Fruit fly (Drosophila melanogaster) whole organism, embryonic: ENCODE data around the gene bora.

Experiments used
- C15 ChIP-seq: fragments of 200-800 bp; sonication (Bioruptor generic); IDR thresholded peaks from 3 replicates; pipeline ENCODE4 v1.3.6; 2022; ENCODE audit warnings: missing biosample characterization, missing genetic modification characterization
- CG11695 ChIP-seq: fragments of 200-800 bp; sonication (Bioruptor generic); IDR thresholded peaks from 3 replicates; pipeline ENCODE4 v1.3.6; 2022; ENCODE audit warnings: missing biosample characterization, missing genetic modification characterization
- CG12155 ChIP-seq: fragments of 200-800 bp; sonication (Bioruptor generic); optimal IDR thresholded peaks from 3 replicates; lab custom pipeline; 2016; ENCODE audit warnings: missing biosample characterization, missing genetic modification characterization
- CG13287 ChIP-seq: fragments of 200-800 bp; sonication (Bioruptor generic); IDR thresholded peaks from 2 replicates; pipeline ENCODE4 v1.3.6; 2022; ENCODE audit warnings: missing biosample characterization, missing genetic modification characterization; ENCODE audit not compliant: partially characterized antibody
- CG13775 ChIP-seq: fragments of 200-800 bp; sonication (Bioruptor generic); optimal IDR thresholded peaks from 3 replicates; lab custom pipeline; 2017; ENCODE audit warnings: missing biosample characterization, mild to moderate bottlenecking, missing genetic modification characterization
- CG14014 ChIP-seq: fragments of 200-800 bp; sonication (Bioruptor generic); IDR thresholded peaks from 2 replicates; pipeline ENCODE4 v1.3.6; 2022; ENCODE audit warnings: missing biosample characterization, missing genetic modification characterization
- CG14441 ChIP-seq: fragments of 200-800 bp; sonication (Bioruptor generic); IDR thresholded peaks from 2 replicates; pipeline ENCODE4 v1.3.6; 2022; ENCODE audit warnings: missing biosample characterization, missing genetic modification characterization
- CG14965 ChIP-seq: fragments of 200-800 bp; sonication (Bioruptor generic); optimal IDR thresholded peaks from 2 replicates; lab custom pipeline; 2016; ENCODE audit warnings: missing biosample characterization, missing genetic modification characterization, borderline replicate concordance
- CG30431 ChIP-seq: fragments of 200-800 bp; sonication (Bioruptor generic); optimal IDR thresholded peaks from 2 replicates; lab custom pipeline; 2017; ENCODE audit warnings: missing biosample characterization, missing genetic modification characterization
- CG3281 ChIP-seq: fragments of 200-800 bp; sonication (Bioruptor generic); optimal IDR thresholded peaks from 3 replicates; lab custom pipeline; 2017; ENCODE audit warnings: missing biosample characterization, mild to moderate bottlenecking, missing genetic modification characterization
- CG3995 ChIP-seq: fragments of 200-800 bp; sonication (Bioruptor generic); optimal IDR thresholded peaks from 3 replicates; lab custom pipeline; 2016; ENCODE audit warnings: missing biosample characterization, missing genetic modification characterization
- CG4328 ChIP-seq: fragments of 200-800 bp; sonication (Bioruptor generic); optimal IDR thresholded peaks from 3 replicates; lab custom pipeline; 2017; ENCODE audit warnings: missing biosample characterization, missing genetic modification reagents, missing genetic modification characterization
- CG43689 ChIP-seq: fragments of 200-800 bp; sonication (Bioruptor generic); IDR thresholded peaks from 2 replicates; pipeline ENCODE4 v1.3.6; 2022; ENCODE audit warnings: missing biosample characterization, missing genetic modification characterization
- CG6683 ChIP-seq: fragments of 200-800 bp; sonication (Bioruptor generic); optimal IDR thresholded peaks from 2 replicates; lab custom pipeline; 2017; ENCODE audit warnings: missing biosample characterization, mild to moderate bottlenecking, missing genetic modification characterization, missing genetic modification reagents
- CG7556 ChIP-seq: fragments of 200-800 bp; sonication (Bioruptor generic); optimal IDR thresholded peaks from 2 replicates; lab custom pipeline; 2017; ENCODE audit warnings: missing biosample characterization, mild to moderate bottlenecking, missing genetic modification characterization
- CG8478 ChIP-seq: fragments of >200 bp; optimal IDR thresholded peaks from 2 replicates; lab custom pipeline; 2018
- CG9215 ChIP-seq: fragments of 200-800 bp; sonication (Bioruptor generic); IDR thresholded peaks from 2 replicates; pipeline ENCODE4 v1.3.6; 2022; ENCODE audit warnings: missing biosample characterization, missing genetic modification characterization
- Dad ChIP-seq: fragments of 200-800 bp; sonication (Bioruptor generic); optimal IDR thresholded peaks from 3 replicates; lab custom pipeline; 2016; ENCODE audit warnings: missing biosample characterization, missing genetic modification characterization
- Ets65A ChIP-seq: fragments of 200-800 bp; sonication (Bioruptor generic); peaks from one replicate; lab custom pipeline; 2016; ENCODE audit warnings: missing biosample characterization, missing genetic modification characterization
- Ets97D ChIP-seq: fragments of 200-800 bp; sonication (Bioruptor generic); optimal IDR thresholded peaks from 3 replicates; lab custom pipeline; 2016; ENCODE audit warnings: missing biosample characterization, missing genetic modification characterization
- Fer2 ChIP-seq: fragments of 200-800 bp; sonication (Bioruptor generic); optimal IDR thresholded peaks from 2 replicates; lab custom pipeline; 2018; ENCODE audit warnings: missing biosample characterization, mild to moderate bottlenecking, missing genetic modification characterization, moderate library complexity
- HmgD ChIP-seq: fragments of 200-800 bp; sonication (Bioruptor generic); optimal IDR thresholded peaks from 3 replicates; lab custom pipeline; 2016; ENCODE audit warnings: missing biosample characterization, missing genetic modification characterization
- Hr51 ChIP-seq, 2 experiments: fragments of 200-800 bp; sonication (Bioruptor generic); optimal IDR thresholded peaks; 2 replicates in 1 of 2; 3 replicates in 1 of 2; lab custom pipeline; 2016 to 2018; ENCODE audit warnings: missing biosample characterization in 2 of 2, missing genetic modification characterization in 2 of 2, mild to moderate bottlenecking in 1 of 2, moderate library complexity in 1 of 2
- Hsf ChIP-seq: fragments of 200-800 bp; sonication (Bioruptor generic); optimal IDR thresholded peaks from 3 replicates; lab custom pipeline; 2016; ENCODE audit warnings: missing biosample characterization, missing genetic modification characterization
- NC2β ChIP-seq: fragments of 200-800 bp; sonication (Bioruptor generic); optimal IDR thresholded peaks from 2 replicates; lab custom pipeline; 2016; ENCODE audit warnings: missing biosample characterization, missing genetic modification characterization
- Nf-YC ChIP-seq: fragments of 200-800 bp; optimal IDR thresholded peaks from 3 replicates; lab custom pipeline; 2019; ENCODE audit warnings: missing biosample characterization, mild to moderate bottlenecking, missing genetic modification characterization, moderate library complexity
- Opbp ChIP-seq: fragments of 200-800 bp; sonication (Bioruptor generic); IDR thresholded peaks from 3 replicates; pipeline ENCODE4 v1.3.6; 2022; ENCODE audit warnings: missing biosample characterization, missing genetic modification characterization; ENCODE audit not compliant: partially characterized antibody
- Optix ChIP-seq: fragments of 200-800 bp; sonication (Bioruptor generic); IDR thresholded peaks from 3 replicates; pipeline ENCODE4 v1.3.6; 2022; ENCODE audit warnings: missing biosample characterization, missing genetic modification characterization
- Pdp1 ChIP-seq, 2 experiments: fragments of 200-800 bp; sonication (Bioruptor generic); optimal IDR thresholded peaks; 3 replicates each; lab custom pipeline; 2016; ENCODE audit warnings: missing biosample characterization in 2 of 2, missing genetic modification characterization in 2 of 2, mild to moderate bottlenecking in 1 of 2, moderate library complexity in 1 of 2
- Poxn ChIP-seq: fragments of 200-800 bp; sonication (Bioruptor generic); IDR thresholded peaks from 2 replicates; pipeline ENCODE4 v1.3.6; 2022; ENCODE audit warnings: missing biosample characterization, missing genetic modification characterization
- Side ChIP-seq: fragments of 200-800 bp; sonication (Bioruptor generic); optimal IDR thresholded peaks from 2 replicates; lab custom pipeline; 2016; ENCODE audit warnings: missing biosample characterization, missing genetic modification characterization
- Sin3A ChIP-seq: fragments of >200 bp; optimal IDR thresholded peaks from 2 replicates; lab custom pipeline; 2018
- Sry-δ ChIP-seq: fragments of 200-800 bp; sonication (Bioruptor generic); optimal IDR thresholded peaks from 2 replicates; lab custom pipeline; 2016; ENCODE audit warnings: missing biosample characterization, missing genetic modification characterization
- Stat92E ChIP-seq, 3 experiments: fragments of >200 bp in 2 of 3; fragments of 200-800 bp in 1 of 3; sonication (Bioruptor generic) in 1 of 3; optimal IDR thresholded peaks; 2 replicates each; lab custom pipeline; 2017 to 2019; ENCODE audit warnings: missing biosample characterization in 3 of 3, missing genetic modification characterization in 3 of 3, mild to moderate bottlenecking in 1 of 3, moderate library complexity in 1 of 3
- Tbp ChIP-seq: fragments of >200 bp; optimal IDR thresholded peaks from 2 replicates; lab custom pipeline; 2018; ENCODE audit warnings: missing biosample characterization, missing genetic modification characterization
- ab ChIP-seq: fragments of 200-800 bp; sonication (Bioruptor generic); optimal IDR thresholded peaks from 2 replicates; lab custom pipeline; 2016; ENCODE audit warnings: missing biosample characterization, missing genetic modification characterization
- cwo ChIP-seq: fragments of 200-800 bp; sonication (Bioruptor generic); optimal IDR thresholded peaks from 3 replicates; lab custom pipeline; 2017; ENCODE audit warnings: missing biosample characterization, missing genetic modification characterization, mild to moderate bottlenecking, moderate library complexity, missing genetic modification reagents
- dpn ChIP-seq, 2 experiments: fragments of 200-800 bp; sonication (Bioruptor generic); optimal IDR thresholded peaks; 3 replicates each; lab custom pipeline; 2016; ENCODE audit warnings: missing biosample characterization in 2 of 2, missing genetic modification characterization in 2 of 2
- h ChIP-seq: fragments of >200 bp; optimal IDR thresholded peaks from 2 replicates; lab custom pipeline; 2017
- hkb ChIP-seq, 2 experiments: fragments of 200-800 bp in 1 of 2; fragments of >200 bp in 1 of 2; sonication (Bioruptor generic) in 1 of 2; IDR thresholded peaks in 1 of 2; optimal IDR thresholded peaks in 1 of 2; 2 replicates each; pipeline versions ENCODE4 v1.3.6 to Lab custom; 2017 to 2022; ENCODE audit warnings: missing biosample characterization in 1 of 2, missing genetic modification characterization in 1 of 2
- luna ChIP-seq: fragments of 200-800 bp; sonication (Bioruptor generic); optimal IDR thresholded peaks from 2 replicates; lab custom pipeline; 2016; ENCODE audit warnings: missing biosample characterization, missing genetic modification characterization
- nom ChIP-seq: fragments of 200-800 bp; sonication (Bioruptor generic); optimal IDR thresholded peaks from 2 replicates; lab custom pipeline; 2017; ENCODE audit warnings: missing biosample characterization, missing genetic modification characterization, mild to moderate bottlenecking, moderate library complexity, missing genetic modification reagents
- otp ChIP-seq: fragments of 200-800 bp; sonication (Bioruptor generic); IDR thresholded peaks from 3 replicates; pipeline ENCODE4, ENCODE4 v1.3.6; 2022; ENCODE audit warnings: missing biosample characterization, missing genetic modification characterization
- pum ChIP-seq: fragments of 200-800 bp; sonication (Bioruptor generic); optimal IDR thresholded peaks from 2 replicates; lab custom pipeline; 2016; ENCODE audit warnings: missing biosample characterization, missing genetic modification characterization
- pzg ChIP-seq: fragments of 200-800 bp; sonication (Bioruptor generic); optimal IDR thresholded peaks from 3 replicates; lab custom pipeline; 2018; ENCODE audit warnings: missing biosample characterization, mild to moderate bottlenecking, missing genetic modification characterization, moderate library complexity
- slbo ChIP-seq: fragments of 200-800 bp; sonication (Bioruptor generic); IDR thresholded peaks from 2 replicates; pipeline ENCODE4 v1.3.6; 2022; ENCODE audit warnings: missing biosample characterization, missing genetic modification characterization
- toy ChIP-seq: fragments of 200-800 bp; sonication (Bioruptor generic); IDR thresholded peaks from 2 replicates; pipeline ENCODE4 v1.3.6; 2022; ENCODE audit warnings: missing biosample characterization, missing genetic modification characterization
- tx ChIP-seq: fragments of 200-800 bp; sonication (Bioruptor generic); optimal IDR thresholded peaks from 2 replicates; lab custom pipeline; 2016; ENCODE audit warnings: missing biosample characterization, missing genetic modification characterization
- unpg ChIP-seq: fragments of 200-800 bp; sonication (Bioruptor generic); optimal IDR thresholded peaks from 3 replicates; lab custom pipeline; 2018; ENCODE audit warnings: missing biosample characterization, mild to moderate bottlenecking, missing genetic modification characterization, moderate library complexity
- usp ChIP-seq: fragments of >200 bp; optimal IDR thresholded peaks from 2 replicates; lab custom pipeline; 2017; ENCODE audit warnings: missing biosample characterization, missing genetic modification characterization

The bora gene

DNA sequence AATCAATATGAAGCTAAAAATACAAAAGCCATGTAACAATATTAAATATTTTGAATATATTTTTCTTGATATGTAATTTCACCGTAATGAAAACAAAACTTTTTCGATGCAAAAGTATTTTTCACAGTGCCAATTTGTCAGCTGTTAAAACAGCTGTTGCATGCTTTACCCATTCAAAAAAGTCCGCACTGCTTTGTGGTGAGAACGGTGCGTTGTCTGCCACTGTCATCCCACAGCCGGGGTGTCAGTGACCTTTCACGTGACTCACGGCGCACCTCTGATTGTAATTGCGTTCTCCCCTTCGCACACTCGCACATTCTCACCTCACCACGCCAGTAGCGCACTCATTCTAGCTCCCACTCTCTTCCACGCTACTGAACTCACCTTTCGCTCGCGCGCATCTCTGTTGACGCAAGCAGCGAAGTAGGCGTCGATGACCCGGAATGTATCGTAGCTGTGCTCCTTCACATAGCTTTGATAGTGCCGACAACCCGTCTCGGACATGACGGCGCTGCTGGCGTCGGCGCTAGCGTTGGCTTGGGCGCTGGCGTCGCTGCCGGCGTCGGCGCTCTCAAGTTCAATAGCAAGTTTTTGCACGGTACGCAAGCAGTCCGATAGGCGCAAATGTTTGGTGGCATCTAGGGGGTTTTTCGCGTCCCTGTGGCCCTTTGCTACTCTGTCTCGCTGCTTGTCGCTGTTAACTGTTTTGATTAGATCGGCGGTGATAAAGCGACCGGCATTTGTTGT lies 1.3 kb upstream of the bora start (continued):
- TF ChIP-seq pzg (GFP tag; lab: Kevin White, UChicago) (peak; percentile 26), Sry-δ (GFP tag; lab: Kevin White, UChicago) (peak; percentile 46), CG14014 (GFP tag; lab: Robert Waterston, UW) (peak; percentile 69), CG6683 (GFP tag; lab: Kevin White, UChicago) (no peak), slbo (GFP tag; lab: Robert Waterston, UW) (peak; percentile 87), dpn (GFP tag; optimal IDR thresholded peaks at IDR 0.05; lab: Kevin White, UChicago) (peak; percentile 49 to 55), Opbp (peak; percentile 73), hkb (optimal IDR thresholded peaks at IDR 0.05; lab: Kevin White, UChicago) (no peak), hkb (GFP tag; IDR thresholded peaks at IDR 0.05; lab: Robert Waterston, UW) (0 out of 2 replicates have a peak, but pooled peaks have one; percentile 18), NC2β (GFP tag; lab: Kevin White, UChicago) (no peak), luna (GFP tag; lab: Kevin White, UChicago) (peak; percentile 38), nom (peak; percentile 36), pum (GFP tag; lab: Kevin White, UChicago) (peak; percentile 14), CG4328 (no peak), Nf-YC (no peak), CG3995 (GFP tag; lab: Kevin White, UChicago) (peak; percentile 90), Tbp (GFP tag; lab: Kevin White, UChicago) (no peak), unpg (peak; percentile 34), CG30431 (no peak), tx (GFP tag; lab: Kevin White, UChicago) (peak; percentile 45), CG12155 (GFP tag; lab: Kevin White, UChicago) (no peak), Ets97D (GFP tag; lab: Kevin White, UChicago) (peak; percentile 14), CG11695 (GFP tag; lab: Robert Waterston, UW) (no peak), Pdp1 (GFP tag; optimal IDR thresholded peaks at IDR 0.05; lab: Kevin White, UChicago) (peak; percentile 42 to 45), Sin3A (lab: Kevin White, UChicago) (no peak), CG13287 (GFP tag; lab: Robert Waterston, UW) (peak; percentile 81), CG43689 (no peak), Fer2 (tag; lab: Kevin White, UChicago) (no peak), toy (GFP tag; lab: Robert Waterston, UW) (no peak), Side (peak; percentile 54), CG8478 (lab: Kevin White, UChicago) (no peak), Ets65A (GFP tag; lab: Kevin White, UChicago) (peak; percentile 75), Hr51 (GFP tag; optimal IDR thresholded peaks at IDR 0.05; lab: Kevin White, UChicago) (peak in 1 of 2 experiments; percentile 51), Hsf (GFP tag; lab: Kevin White, UChicago) (peak; percentile 25), cwo (GFP tag; lab: Kevin White, UChicago) (peak; percentile 55), CG14441 (GFP tag; lab: Robert Waterston, UW) (no peak), CG3281 (GFP tag; lab: Kevin White, UChicago) (peak; percentile 4), usp (GFP tag; lab: Kevin White, UChicago) (no peak), CG7556 (peak; percentile 36), CG14965 (GFP tag; lab: Kevin White, UChicago) (no peak), HmgD (GFP tag; lab: Kevin White, UChicago) (no peak), otp (peak; percentile 71; the same call in 1 of the 3 replicates), Dad (GFP tag; lab: Kevin White, UChicago) (peak; percentile 6), h (lab: Kevin White, UChicago) (no peak), Optix (GFP tag; lab: Robert Waterston, UW) (no peak), ab (GFP tag; lab: Kevin White, UChicago) (no peak), Poxn (GFP tag; lab: Robert Waterston, UW) (no peak), CG9215 (no peak), Stat92E (GFP tag; optimal IDR thresholded peaks at IDR 0.05; lab: Kevin White, UChicago) (peak in 1 of 3 experiments; percentile 53), CG13775 (peak; percentile 6), C15 (GFP tag; lab: Robert Waterston, UW) (no peak)
